Fruit fly (Drosophila melanogaster): ENCODE measurements around the gene mRpS18B.

- TF ChIP-seq CG8478 (optimal IDR thresholded peaks at IDR 0.05): no peak
- no peak for TF ChIP-seq CTCF (optimal IDR thresholded peaks at IDR 0.05)
Measured at dm6 chr2L:20074388-20074787, 22.7 kb downstream of the mRpS18B start.
